Fruit fly (Drosophila melanogaster) whole organism, pupa: ENCODE results near the gene CG31013.

Source experiments
- CG10348 ChIP-seq: fragments of 200-800 bp; sonication (Bioruptor generic); IDR thresholded peaks from 2 replicates; pipeline ENCODE4 v1.3.6; 2022; ENCODE audit warnings: missing biosample characterization, missing genetic modification characterization
- CG12605 ChIP-seq: fragments of 200-800 bp; sonication (Bioruptor generic); IDR thresholded peaks from 2 replicates; pipeline ENCODE4 v1.3.6; 2022; ENCODE audit warnings: missing biosample characterization, missing genetic modification characterization
- CG13204 ChIP-seq: fragments of 200-800 bp; sonication (Bioruptor generic); optimal IDR thresholded peaks from 2 replicates; lab custom pipeline; 2018; ENCODE audit warnings: missing biosample characterization, mild to moderate bottlenecking, missing genetic modification characterization, moderate library complexity
- CG14655 ChIP-seq: fragments of 200-800 bp; sonication (Bioruptor generic); optimal IDR thresholded peaks from 3 replicates; lab custom pipeline; 2017; ENCODE audit warnings: mild to moderate bottlenecking, missing biosample characterization, missing genetic modification reagents, missing genetic modification characterization
- CG15710 ChIP-seq: fragments of 200-800 bp; sonication (Bioruptor generic); optimal IDR thresholded peaks from 2 replicates; lab custom pipeline; 2018; ENCODE audit warnings: missing biosample characterization, mild to moderate bottlenecking, missing genetic modification characterization, moderate library complexity
- CG17806 ChIP-seq: fragments of 200-800 bp; sonication (Bioruptor generic); optimal IDR thresholded peaks from 2 replicates; lab custom pipeline; 2018; ENCODE audit warnings: missing biosample characterization, mild to moderate bottlenecking, missing genetic modification characterization, moderate library complexity
- CG32121 ChIP-seq: fragments of 200-800 bp; sonication (Bioruptor generic); IDR thresholded peaks from 2 replicates; pipeline ENCODE4 v1.3.6; 2022; ENCODE audit warnings: missing biosample characterization, missing genetic modification characterization
- CG34367 ChIP-seq: fragments of 200-800 bp; sonication (Bioruptor generic); optimal IDR thresholded peaks from 2 replicates; lab custom pipeline; 2018; ENCODE audit warnings: missing biosample characterization, mild to moderate bottlenecking, missing genetic modification characterization
- CG4496 ChIP-seq: fragments of 200-800 bp; sonication (Bioruptor generic); IDR thresholded peaks from 3 replicates; pipeline ENCODE4 v1.3.6; 2022; ENCODE audit warnings: missing biosample characterization, missing genetic modification characterization
- CG8159 ChIP-seq: fragments of 200-800 bp; sonication (Bioruptor generic); optimal IDR thresholded peaks from 3 replicates; lab custom pipeline; 2018; ENCODE audit warnings: missing biosample characterization, mild to moderate bottlenecking, missing genetic modification characterization, moderate library complexity
- CG8301 ChIP-seq: fragments of 200-800 bp; sonication (Bioruptor generic); optimal IDR thresholded peaks from 2 replicates; lab custom pipeline; 2018; ENCODE audit warnings: missing biosample characterization, mild to moderate bottlenecking, missing genetic modification characterization
- CG9948 ChIP-seq: fragments of 200-800 bp; sonication (Bioruptor generic); optimal IDR thresholded peaks from 2 replicates; lab custom pipeline; 2018; ENCODE audit warnings: missing biosample characterization, mild to moderate bottlenecking, missing genetic modification characterization, moderate library complexity
- D1 ChIP-seq: fragments of 200-800 bp; sonication (Bioruptor generic); optimal IDR thresholded peaks from 2 replicates; lab custom pipeline; 2018; ENCODE audit warnings: missing biosample characterization, mild to moderate bottlenecking, missing genetic modification characterization, moderate library complexity
- EcR ChIP-seq: fragments of 200-800 bp; sonication (Bioruptor generic); optimal IDR thresholded peaks from 3 replicates; lab custom pipeline; 2019; ENCODE audit warnings: missing biosample characterization, missing genetic modification characterization, mild to moderate bottlenecking, moderate library complexity, missing genetic modification reagents
- Ets98B ChIP-seq: fragments of 200-800 bp; sonication (Bioruptor generic); IDR thresholded peaks from 2 replicates; pipeline ENCODE4 v1.3.6; 2022; ENCODE audit warnings: missing biosample characterization, missing genetic modification characterization
- Pif1A ChIP-seq: fragments of 200-800 bp; sonication (Bioruptor generic); optimal IDR thresholded peaks from 3 replicates; lab custom pipeline; 2016; ENCODE audit warnings: missing biosample characterization, missing genetic modification characterization
- Pif1B ChIP-seq: fragments of 200-800 bp; sonication (Bioruptor generic); optimal IDR thresholded peaks from 3 replicates; lab custom pipeline; 2016; ENCODE audit warnings: missing biosample characterization, missing genetic modification characterization
- Snoo ChIP-seq: fragments of 200-800 bp; sonication (Bioruptor generic); optimal IDR thresholded peaks from 3 replicates; lab custom pipeline; 2017; ENCODE audit warnings: missing biosample characterization, mild to moderate bottlenecking, missing genetic modification characterization, inconsistent platforms
- fd96Ca ChIP-seq: fragments of 200-800 bp; sonication (Bioruptor generic); IDR thresholded peaks from 3 replicates; pipeline ENCODE4 v1.3.6; 2022; ENCODE audit warnings: missing biosample characterization, missing genetic modification characterization
- gl ChIP-seq: fragments of 200-800 bp; sonication (Bioruptor generic); optimal IDR thresholded peaks from 2 replicates; lab custom pipeline; 2018; ENCODE audit warnings: missing biosample characterization, mild to moderate bottlenecking, missing genetic modification characterization
- rn ChIP-seq: fragments of 200-800 bp; sonication (Bioruptor generic); IDR thresholded peaks from 2 replicates; pipeline ENCODE4 v1.3.6; 2022; ENCODE audit warnings: missing biosample characterization, missing genetic modification characterization

CG31013 gene

DNA sequence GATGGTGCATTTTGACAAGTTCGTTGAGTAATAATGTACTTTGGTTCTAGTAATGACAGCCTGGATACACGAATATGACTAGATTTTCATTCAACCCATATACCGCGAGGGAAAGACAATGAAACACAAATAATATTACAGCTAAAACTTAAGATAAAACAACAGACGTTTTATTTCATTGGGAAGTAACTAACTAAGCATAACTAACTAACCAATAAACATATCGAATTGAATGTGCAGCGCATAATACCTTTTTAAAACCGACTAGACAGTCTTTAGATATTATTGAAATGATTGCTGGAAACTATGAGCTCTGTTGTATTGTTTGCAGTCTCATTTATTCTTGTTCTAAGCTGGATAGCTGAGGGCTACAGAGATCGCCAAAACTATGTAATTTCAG is 39.8 kb downstream of the CG31013 start, which contains the start of gene CG31016:
Gene CG31016 (plus strand): TSS at position 301 of the 400 bp plus-strand sequence.
- TF ChIP-seq D1 (tag; lab: Kevin White, UChicago), result no peak
- TF ChIP-seq CG10348, result no peak
- no peak for TF ChIP-seq CG15710 (tag; lab: Kevin White, UChicago)
- no peak for TF ChIP-seq CG12605 (GFP tag; lab: Robert Waterston, UW)
- TF ChIP-seq CG14655 (GFP tag; lab: Kevin White, UChicago), result no peak
- TF ChIP-seq Pif1A (GFP tag; lab: Kevin White, UChicago), result no peak
- no peak for TF ChIP-seq CG13204 (GFP tag; lab: Kevin White, UChicago)
- TF ChIP-seq Ets98B (GFP tag; lab: Robert Waterston, UW), result no peak
- TF ChIP-seq CG4496 (GFP tag; lab: Robert Waterston, UW), result no peak
- no peak for TF ChIP-seq EcR
- TF ChIP-seq Snoo (tag; lab: Kevin White, UChicago), result no peak
- TF ChIP-seq CG8159, result no peak
- no peak for TF ChIP-seq CG9948 (tag; lab: Kevin White, UChicago)

DNA sequence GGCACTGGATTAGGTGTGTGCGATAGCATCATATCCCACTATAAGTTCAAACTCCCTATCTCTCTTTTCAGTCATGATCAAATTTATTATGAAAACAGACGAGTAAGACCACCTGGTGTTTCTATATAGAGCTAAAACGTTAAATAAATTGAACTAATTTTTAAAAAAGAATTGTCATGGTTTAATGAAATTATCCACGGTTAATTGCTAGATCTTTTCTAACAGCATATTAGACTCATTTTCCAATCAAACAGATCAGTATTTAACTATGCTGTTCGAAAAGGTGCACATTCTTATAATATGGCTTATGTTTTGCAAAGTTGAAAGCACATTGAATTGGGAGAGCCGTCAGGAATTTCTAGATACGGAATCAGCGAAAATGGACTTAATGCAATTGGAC is 41.8 kb downstream of the CG31013 start, which contains the start of gene PH4alphaNE3:
Gene PH4alphaNE3 (plus strand): TSS at position 301 of the 400 bp plus-strand sequence.
- TF ChIP-seq CG8301 (tag; lab: Kevin White, UChicago), result no peak
- no peak for TF ChIP-seq CG15710 (tag; lab: Kevin White, UChicago)
- TF ChIP-seq Pif1B (GFP tag; lab: Kevin White, UChicago), result no peak
- TF ChIP-seq CG10348, result no peak
- no peak for TF ChIP-seq CG32121 (GFP tag; lab: Robert Waterston, UW)
- no peak for TF ChIP-seq gl (tag; lab: Kevin White, UChicago)
- no peak for TF ChIP-seq fd96Ca (GFP tag; lab: Robert Waterston, UW)
- no peak for TF ChIP-seq CG12605 (GFP tag; lab: Robert Waterston, UW)
- TF ChIP-seq CG14655 (GFP tag; lab: Kevin White, UChicago), result no peak
- TF ChIP-seq CG9948 (tag; lab: Kevin White, UChicago), result no peak
- TF ChIP-seq CG4496 (GFP tag; lab: Robert Waterston, UW), result no peak
- TF ChIP-seq D1 (tag; lab: Kevin White, UChicago), result no peak
- no peak for TF ChIP-seq EcR
- TF ChIP-seq CG17806 (tag; lab: Kevin White, UChicago), result no peak
- no peak for TF ChIP-seq CG8159

DNA sequence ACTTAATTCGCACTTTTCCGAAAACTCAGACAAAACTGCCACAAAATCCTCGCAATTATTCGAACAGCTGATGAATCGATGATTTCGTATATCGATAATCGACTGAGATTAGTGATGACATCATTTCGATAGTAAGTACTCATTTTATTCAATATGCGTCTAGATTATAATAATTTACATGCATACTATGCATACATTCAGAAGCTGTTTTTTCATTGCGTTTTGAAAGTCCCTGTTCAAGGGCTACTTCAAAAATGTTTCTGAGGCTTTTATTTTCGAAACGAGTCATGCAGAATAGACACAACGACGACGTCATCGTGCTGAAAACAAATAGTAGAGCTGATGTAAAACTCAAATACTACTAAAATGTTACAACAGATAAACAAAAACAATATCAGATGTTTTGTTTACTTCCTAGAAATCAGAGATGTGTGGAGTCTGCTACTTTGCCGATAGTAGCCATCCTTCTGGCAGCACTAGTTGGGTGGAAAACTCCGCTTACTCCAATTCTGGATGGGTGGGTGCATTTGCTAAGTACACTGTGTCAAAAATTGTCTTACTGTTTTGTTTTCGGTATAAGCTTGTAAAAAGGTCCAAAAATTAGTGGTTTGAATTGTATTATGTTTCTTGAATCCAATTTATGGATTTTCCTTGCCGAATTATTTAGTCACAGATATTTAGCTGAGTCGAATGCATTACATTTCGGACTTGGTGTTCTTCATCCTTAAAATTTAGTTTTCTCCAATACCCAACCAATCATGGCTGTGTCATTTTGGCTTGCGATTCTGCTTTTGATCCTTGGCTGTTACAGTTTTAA is 44.0 kb downstream of the CG31013 start, which contains the start of the genes CG2246 and CG31021:
Gene CG2246 (minus strand): TSS at position 50 of the 817 bp plus-strand sequence.
Gene CG31021 (plus strand): TSS at position 767 of the 817 bp plus-strand sequence.
- TF ChIP-seq CG10348 (no peak), CG13204 (GFP tag; lab: Kevin White, UChicago) (no peak), gl (tag; lab: Kevin White, UChicago) (no peak), CG8301 (tag; lab: Kevin White, UChicago) (no peak), Ets98B (GFP tag; lab: Robert Waterston, UW) (peak; percentile 31), CG4496 (GFP tag; lab: Robert Waterston, UW) (peak; percentile 45; the same call in 2 of the 3 replicates), Pif1A (GFP tag; lab: Kevin White, UChicago) (peak; percentile 23)

DNA sequence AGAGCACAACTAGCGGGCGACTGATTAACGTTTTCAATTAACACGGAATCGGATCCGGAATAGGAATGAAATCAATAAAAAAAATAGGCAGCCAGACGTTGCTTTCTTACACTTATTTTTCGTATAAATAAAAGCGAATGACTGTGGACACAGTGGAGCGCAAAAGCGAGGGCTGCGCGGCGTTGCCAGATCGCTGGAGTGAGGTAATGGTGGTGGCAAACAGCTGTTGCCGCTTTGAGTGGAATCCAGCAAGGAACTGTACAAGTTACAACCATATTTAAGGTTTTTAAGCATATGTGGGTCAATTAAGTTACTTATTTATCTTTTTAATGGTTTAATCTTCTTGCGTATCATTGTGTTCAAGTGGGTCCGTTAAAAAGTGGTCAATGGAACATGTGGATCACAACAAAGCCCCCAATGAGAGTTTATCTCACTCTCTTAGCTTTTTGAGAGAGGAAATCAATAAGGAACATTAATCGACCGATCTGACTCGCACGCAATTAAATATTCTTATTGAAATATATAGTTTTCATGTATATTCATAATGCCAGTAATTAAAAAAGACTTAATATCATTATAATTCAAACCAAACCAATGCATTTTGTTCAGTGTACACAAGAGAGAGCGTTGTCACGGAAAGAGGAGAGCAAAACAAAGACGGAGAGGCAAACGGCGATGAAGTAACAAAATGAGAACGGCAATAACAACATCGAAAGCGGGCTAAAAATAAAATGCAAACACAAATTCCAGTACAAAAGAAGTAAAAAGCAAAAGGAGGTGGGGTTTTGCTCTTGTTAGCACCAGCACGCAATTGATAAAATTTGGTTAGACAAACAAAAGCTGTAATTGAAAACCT is 45.3 kb downstream of the CG31013 start:
- TF ChIP-seq CG14655 (GFP tag; lab: Kevin White, UChicago) (peak; percentile 87), fd96Ca (GFP tag; lab: Robert Waterston, UW) (peak; percentile 93), CG15710 (tag; lab: Kevin White, UChicago) (peak; percentile 83), CG10348 (0 out of 2 replicates have a peak, but pooled peaks have one; percentile 15), CG8159 (peak; percentile 86), Snoo (tag; lab: Kevin White, UChicago) (peak; percentile 88), CG4496 (GFP tag; lab: Robert Waterston, UW) (peak; percentile 97), gl (tag; lab: Kevin White, UChicago) (peak; percentile 35), CG13204 (GFP tag; lab: Kevin White, UChicago) (peak; percentile 54), Ets98B (GFP tag; lab: Robert Waterston, UW) (peak; percentile 97), CG9948 (tag; lab: Kevin White, UChicago) (peak; percentile 77), CG12605 (GFP tag; lab: Robert Waterston, UW) (peak; percentile 95), D1 (tag; lab: Kevin White, UChicago) (no peak), Pif1A (GFP tag; lab: Kevin White, UChicago) (peak; percentile 94), Pif1B (GFP tag; lab: Kevin White, UChicago) (peak; percentile 92), EcR (peak; percentile 58), rn (GFP tag; lab: Robert Waterston, UW) (peak; percentile 82), CG17806 (tag; lab: Kevin White, UChicago) (peak; percentile 88), CG8301 (tag; lab: Kevin White, UChicago) (peak; percentile 88), CG32121 (GFP tag; lab: Robert Waterston, UW) (peak; percentile 96), CG34367 (tag; lab: Kevin White, UChicago) (peak; percentile 78)
- TF ChIP-seq, all 21 proteins: peak for 20
